Worm (Caenorhabditis elegans) whole organism, L1 larva: Measurements from ENCODE around the gene aakb-1.

Experiments
- C04F5.9 ChIP-seq: sonication (generic microtip); optimal IDR thresholded peaks from 2 replicates; lab custom pipeline; 2016; ENCODE audit warnings: missing genetic modification characterization, missing compliant biosample characterization
- aly-2 ChIP-seq: fragments of 150-350 bp; optimal IDR thresholded peaks from 2 replicates; lab custom pipeline; 2014; ENCODE audit warnings: missing biosample characterization, missing genetic modification characterization
- ceh-8 ChIP-seq: fragments of 200-800 bp; sonication (Bioruptor generic); optimal IDR thresholded peaks from 2 replicates; lab custom pipeline; 2018; ENCODE audit warnings: mild to moderate bottlenecking, missing genetic modification characterization, moderate library complexity, missing compliant biosample characterization
- ceh-82 ChIP-seq, 3 experiments: fragments of 150-350 bp in 1 of 3; sonication (generic microtip) in 2 of 3; optimal IDR thresholded peaks; 2 replicates each; lab custom pipeline; 2014 to 2017; ENCODE audit warnings: missing biosample characterization in 3 of 3, missing genetic modification characterization in 3 of 3
- ceh-90 ChIP-seq: sonication (generic microtip); optimal IDR thresholded peaks from 2 replicates; lab custom pipeline; 2016; ENCODE audit warnings: missing genetic modification characterization, missing compliant biosample characterization
- ces-1 ChIP-seq: fragments of 150-350 bp; optimal IDR thresholded peaks from 2 replicates; lab custom pipeline; 2014; ENCODE audit warnings: missing biosample characterization, missing genetic modification reagents, missing genetic modification characterization
- dsc-1 ChIP-seq: sonication (generic microtip); optimal IDR thresholded peaks from 2 replicates; lab custom pipeline; 2016; ENCODE audit warnings: mild to moderate bottlenecking, missing genetic modification characterization, missing compliant biosample characterization
- efl-1 ChIP-seq, 4 experiments: fragments of 150-350 bp; optimal IDR thresholded peaks in 3 of 4; peaks in 1 of 4; 1 replicate in 1 of 4; 2 replicates in 3 of 4; lab custom pipeline; 2014; ENCODE audit warnings: missing biosample characterization in 2 of 4, missing genetic modification characterization in 2 of 4, missing genetic modification reagents in 2 of 4
- elt-2 ChIP-seq: sonication (generic microtip); optimal IDR thresholded peaks from 2 replicates; lab custom pipeline; 2016; ENCODE audit warnings: missing genetic modification characterization, mild to moderate bottlenecking, inconsistent platforms, missing compliant biosample characterization, missing genetic modification reagents
- fkh-8 ChIP-seq: sonication (generic microtip); optimal IDR thresholded peaks from 2 replicates; lab custom pipeline; 2016; ENCODE audit warnings: mild to moderate bottlenecking, missing genetic modification characterization, missing compliant biosample characterization
- grh-1 ChIP-seq: fragments of 200-800 bp; sonication (Bioruptor generic); IDR thresholded peaks from 2 replicates; pipeline ENCODE4 v1.3.6; 2022; ENCODE audit warnings: missing genetic modification reagents, missing genetic modification characterization, missing compliant biosample characterization
- hlh-17 ChIP-seq: fragments of 200-800 bp; sonication (Bioruptor generic); optimal IDR thresholded peaks from 2 replicates; lab custom pipeline; 2018; ENCODE audit warnings: missing genetic modification characterization, mild to moderate bottlenecking, missing compliant biosample characterization, moderate library complexity, borderline replicate concordance
- lin-35 ChIP-seq, 2 experiments: fragments of 150-350 bp; optimal IDR thresholded peaks; 2 replicates each; lab custom pipeline; 2014; ENCODE audit warnings: missing biosample characterization in 2 of 2, missing genetic modification characterization in 2 of 2, missing genetic modification reagents in 2 of 2
- lin-39 ChIP-seq: fragments of 150-350 bp; optimal IDR thresholded peaks from 2 replicates; lab custom pipeline; 2014; ENCODE audit warnings: missing biosample characterization, missing genetic modification reagents, missing genetic modification characterization
- mab-9 ChIP-seq: fragments of 200-800 bp; sonication (Bioruptor generic); IDR thresholded peaks from 2 replicates; pipeline ENCODE4 v1.3.6; 2022; ENCODE audit warnings: missing genetic modification reagents, missing genetic modification characterization, missing compliant biosample characterization
- mdl-1 ChIP-seq, 2 experiments: fragments of 150-350 bp; optimal IDR thresholded peaks; 2 replicates each; lab custom pipeline; 2014 to 2017; ENCODE audit warnings: missing biosample characterization in 2 of 2, missing genetic modification characterization in 2 of 2, inconsistent platforms in 1 of 2
- nhr-12 ChIP-seq: sonication (generic microtip); optimal IDR thresholded peaks from 2 replicates; lab custom pipeline; 2017; ENCODE audit warnings: missing biosample characterization, missing genetic modification characterization
- nhr-19 ChIP-seq: fragments of 200-800 bp; sonication (Bioruptor generic); conservative IDR thresholded peaks from 2 replicates; pipeline ENCODE4 v1.3.6; 2022; ENCODE audit warnings: missing genetic modification characterization, missing compliant biosample characterization
- nhr-20 ChIP-seq: sonication (generic microtip); optimal IDR thresholded peaks from 2 replicates; lab custom pipeline; 2016; ENCODE audit warnings: mild to moderate bottlenecking, missing genetic modification characterization, missing compliant biosample characterization
- nhr-237 ChIP-seq: fragments of 150-350 bp; optimal IDR thresholded peaks from 2 replicates; lab custom pipeline; 2014; ENCODE audit warnings: missing biosample characterization, missing genetic modification characterization
- nhr-28 ChIP-seq: fragments of 150-350 bp; optimal IDR thresholded peaks from 2 replicates; lab custom pipeline; 2014; ENCODE audit warnings: missing biosample characterization, missing genetic modification characterization
- nhr-47 ChIP-seq: sonication (generic microtip); optimal IDR thresholded peaks from 2 replicates; lab custom pipeline; 2016; ENCODE audit warnings: mild to moderate bottlenecking, missing genetic modification characterization, moderate library complexity, missing compliant biosample characterization
- nhr-71 ChIP-seq: sonication (generic microtip); optimal IDR thresholded peaks from 2 replicates; lab custom pipeline; 2016; ENCODE audit warnings: mild to moderate bottlenecking, missing genetic modification characterization, moderate library complexity, missing compliant biosample characterization
- nhr-90 ChIP-seq: sonication (generic microtip); optimal IDR thresholded peaks from 2 replicates; lab custom pipeline; 2016; ENCODE audit warnings: mild to moderate bottlenecking, missing genetic modification characterization, missing compliant biosample characterization; ENCODE audit not compliant: poor library complexity
- pax-3 ChIP-seq: fragments of 200-800 bp; sonication (Bioruptor generic); optimal IDR thresholded peaks from 2 replicates; lab custom pipeline; 2018; ENCODE audit warnings: mild to moderate bottlenecking, missing genetic modification characterization, moderate library complexity, missing compliant biosample characterization
- skn-1 ChIP-seq: fragments of 150-350 bp; optimal IDR thresholded peaks from 2 replicates; lab custom pipeline; 2014; ENCODE audit warnings: missing biosample characterization, missing genetic modification characterization
- snpc-4 ChIP-seq: fragments of 150-350 bp; optimal IDR thresholded peaks from 2 replicates; lab custom pipeline; 2014; ENCODE audit warnings: missing biosample characterization, missing genetic modification characterization
- snu-23 ChIP-seq: sonication (generic microtip); optimal IDR thresholded peaks from 2 replicates; lab custom pipeline; 2016; ENCODE audit warnings: missing genetic modification characterization, missing compliant biosample characterization
- sox-4 ChIP-seq: sonication (generic microtip); optimal IDR thresholded peaks from 2 replicates; lab custom pipeline; 2016; ENCODE audit warnings: missing genetic modification characterization, missing compliant biosample characterization
- sptf-1 ChIP-seq: fragments of 150-350 bp; optimal IDR thresholded peaks from 2 replicates; lab custom pipeline; 2014; ENCODE audit warnings: missing biosample characterization, missing genetic modification characterization
- swsn-7 ChIP-seq: sonication (generic microtip); optimal IDR thresholded peaks from 2 replicates; lab custom pipeline; 2016; ENCODE audit warnings: missing genetic modification characterization, missing compliant biosample characterization
- tbx-2 ChIP-seq: sonication (generic microtip); optimal IDR thresholded peaks from 2 replicates; lab custom pipeline; 2016; ENCODE audit warnings: missing genetic modification characterization, missing compliant biosample characterization
- unc-130 ChIP-seq: fragments of 150-350 bp; optimal IDR thresholded peaks from 2 replicates; lab custom pipeline; 2017; ENCODE audit warnings: missing biosample characterization, missing genetic modification characterization, inconsistent platforms
- unc-30 ChIP-seq: sonication (generic microtip); optimal IDR thresholded peaks from 2 replicates; lab custom pipeline; 2017; ENCODE audit warnings: missing biosample characterization, missing genetic modification characterization
- zip-4 ChIP-seq: fragments of 200-800 bp; sonication (Bioruptor generic); optimal IDR thresholded peaks from 2 replicates; lab custom pipeline; 2018; ENCODE audit warnings: mild to moderate bottlenecking, missing genetic modification characterization, moderate library complexity, missing compliant biosample characterization
- ztf-4 ChIP-seq: fragments of 150-350 bp; optimal IDR thresholded peaks from 2 replicates; lab custom pipeline; 2014; ENCODE audit warnings: missing biosample characterization, missing genetic modification characterization

aakb-1 gene

ce11 chrX:13782074-13782462, 26.5 kb downstream of the aakb-1 start (continued):
- TF ChIP-seq swsn-7 (tag; lab: Kevin White, UChicago) (no peak), lin-35 (GFP tag; optimal IDR thresholded peaks at IDR 0.05; lab: Kevin White, UChicago) (peak in 1 of 2 experiments; percentile 23), snu-23 (GFP tag; lab: Kevin White, UChicago) (no peak), nhr-237 (tag; lab: Kevin White, UChicago) (no peak), unc-130 (tag; lab: Kevin White, UChicago) (no peak), fkh-8 (tag; lab: Kevin White, UChicago) (no peak), hlh-17 (no peak), lin-39 (no peak), nhr-12 (no peak), nhr-28 (tag; lab: Kevin White, UChicago) (no peak), ceh-82 (tag; optimal IDR thresholded peaks at IDR 0.05; lab: Kevin White, UChicago) (no peak), zip-4 (GFP tag; lab: Kevin White, UChicago) (no peak), ces-1 (GFP tag; lab: Kevin White, UChicago) (no peak), nhr-19 (GFP tag; lab: Robert Waterston, UW) (peak; percentile 42)
- TF ChIP-seq, all 84 proteins: peak for 9

- no peak for TF ChIP-seq skn-1 (tag; lab: Kevin White, UChicago)
- TF ChIP-seq nhr-47 (tag; lab: Kevin White, UChicago): no peak
- no peak for TF ChIP-seq sptf-1 (tag; lab: Kevin White, UChicago)
- no peak for TF ChIP-seq swsn-7 (tag; lab: Kevin White, UChicago)
Measured at ce11 chrX:13785268-13785667, 29.7 kb downstream of the aakb-1 start, which contains the start of gene F55F3.4. F55F3.4 (plus strand) TSS chrX:13785568.

DNA sequence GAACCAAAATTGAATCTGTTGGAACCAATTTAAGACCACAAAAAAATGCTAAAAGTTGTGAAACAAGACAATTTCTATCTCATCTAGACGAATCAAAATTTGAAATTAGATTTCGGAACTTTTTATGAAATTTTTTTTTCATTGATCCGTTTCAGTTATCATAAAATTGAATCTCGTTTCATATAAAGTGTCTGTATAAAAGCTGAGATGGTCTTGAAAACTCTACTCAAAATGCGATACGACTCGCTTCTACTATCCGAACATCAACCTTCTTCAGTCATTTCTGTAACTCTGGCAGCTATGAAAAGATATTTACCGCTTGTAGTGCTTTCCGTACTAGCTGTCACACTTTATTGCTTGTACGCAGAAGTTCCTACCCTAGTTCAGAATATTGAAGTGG, 35.0 kb downstream of the aakb-1 start, which contains the start of gene ZK1086.3:
ZK1086.3 (plus strand) TSS at position 301 of the 400 bp plus-strand sequence.
- no peak for TF ChIP-seq nhr-19 (GFP tag; lab: Robert Waterston, UW)
- no peak for TF ChIP-seq zip-4 (GFP tag; lab: Kevin White, UChicago)
- TF ChIP-seq mab-9 (GFP tag; lab: Robert Waterston, UW): no peak
- no peak for TF ChIP-seq ceh-90 (tag; lab: Kevin White, UChicago)
- no peak for TF ChIP-seq ces-1 (GFP tag; lab: Kevin White, UChicago)
- TF ChIP-seq nhr-47 (tag; lab: Kevin White, UChicago): no peak
- no peak for TF ChIP-seq efl-1 (optimal IDR thresholded peaks at IDR 0.05; lab: Kevin White, UChicago)
- no peak for TF ChIP-seq efl-1 (GFP tag; optimal IDR thresholded peaks at IDR 0.05 in 1 of 2; lab: Kevin White, UChicago)
- no peak for TF ChIP-seq grh-1 (GFP tag; lab: Robert Waterston, UW)
- TF ChIP-seq aly-2 (tag; lab: Kevin White, UChicago): no peak
- no peak for TF ChIP-seq nhr-28 (tag; lab: Kevin White, UChicago)
- no peak for TF ChIP-seq sox-4 (tag; lab: Kevin White, UChicago)
- no peak for TF ChIP-seq tbx-2
- no peak for TF ChIP-seq unc-130 (tag; lab: Kevin White, UChicago)
- no peak for TF ChIP-seq dsc-1 (tag; lab: Kevin White, UChicago)
- no peak for TF ChIP-seq snpc-4 (tag; lab: Kevin White, UChicago)
- no peak for TF ChIP-seq hlh-17
- no peak for TF ChIP-seq ceh-8 (GFP tag; lab: Kevin White, UChicago)
- no peak for TF ChIP-seq ceh-82 (tag; optimal IDR thresholded peaks at IDR 0.05; lab: Kevin White, UChicago)

ce11 chrX:13793525-13793924, 38.0 kb downstream of the aakb-1 start, which contains the start of gene ZK1086.2:
ZK1086.2 (minus strand) TSS chrX:13793625.
- TF ChIP-seq ceh-8 (GFP tag; lab: Kevin White, UChicago) (no peak), pax-3 (tag; lab: Kevin White, UChicago) (no peak), ztf-4 (tag; lab: Kevin White, UChicago) (no peak), zip-4 (GFP tag; lab: Kevin White, UChicago) (no peak)
- TF ChIP-seq, all 84 proteins: peak for 0

DNA sequence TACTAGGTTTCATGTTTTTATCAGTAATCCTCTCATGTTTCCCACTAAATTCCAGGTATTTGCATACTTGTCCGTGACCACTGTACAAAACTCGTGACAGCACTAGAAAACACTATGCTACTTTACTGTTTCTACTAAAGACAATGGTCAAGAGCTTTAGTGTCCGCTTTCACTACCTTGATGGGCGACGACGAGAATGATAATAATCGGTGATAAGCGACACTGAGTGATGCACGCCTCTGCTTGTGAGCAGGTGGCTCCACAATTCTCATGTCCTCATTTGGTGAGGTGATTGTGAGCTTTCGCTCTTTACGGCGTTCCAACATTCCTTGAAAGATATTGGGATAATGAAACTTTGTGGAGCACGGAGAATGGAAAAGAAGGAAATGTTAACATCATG, 47.7 kb downstream of the aakb-1 start:
- TF ChIP-seq mdl-1 (tag; optimal IDR thresholded peaks at IDR 0.05; lab: Kevin White, UChicago) (no peak), nhr-20 (tag; lab: Kevin White, UChicago) (peak; percentile 37), elt-2 (tag; lab: Kevin White, UChicago) (peak; percentile 93), efl-1 (optimal IDR thresholded peaks at IDR 0.05; lab: Kevin White, UChicago) (no peak), efl-1 (GFP tag; optimal IDR thresholded peaks at IDR 0.05 in 1 of 2; lab: Kevin White, UChicago) (peak in 1 of 2 experiments; percentile 84), lin-35 (GFP tag; optimal IDR thresholded peaks at IDR 0.05; lab: Kevin White, UChicago) (peak in 1 of 2 experiments; percentile 41), C04F5.9 (no peak), nhr-71 (tag; lab: Kevin White, UChicago) (peak; percentile 29), nhr-90 (tag; lab: Kevin White, UChicago) (peak; percentile 24), unc-30 (no peak)
